Worm (Caenorhabditis elegans) whole organism, L4 larva: ENCODE results near the gene T10B5.4.

ENCODE experiments used
- D1046.2 ChIP-seq: fragments of 200-800 bp; sonication (Bioruptor generic); IDR thresholded peaks from 2 replicates; pipeline ENCODE4 v1.3.6; 2022; ENCODE audit warnings: missing genetic modification characterization, missing compliant biosample characterization
- F44E2.7 ChIP-seq: fragments of 200-800 bp; sonication (Bioruptor generic); IDR thresholded peaks from 2 replicates; pipeline ENCODE4 v2.1.2; 2022; ENCODE audit warnings: missing genetic modification characterization, missing compliant biosample characterization
- R02D3.7 ChIP-seq: fragments of 150-350 bp; sonication (generic microtip); optimal IDR thresholded peaks from 3 replicates; lab custom pipeline; 2014; ENCODE audit warnings: missing biosample characterization, missing genetic modification characterization
- Y105C5A.15 ChIP-seq: fragments of 200-800 bp; sonication (Bioruptor generic); IDR thresholded peaks from 2 replicates; pipeline ENCODE4 v1.3.6; 2022; ENCODE audit warnings: missing genetic modification characterization, missing compliant biosample characterization
- Y48G9A.11 ChIP-seq: fragments of 200-800 bp; sonication (Bioruptor generic); IDR thresholded peaks from 2 replicates; pipeline ENCODE4 v1.3.6; 2022; ENCODE audit warnings: missing genetic modification reagents, missing genetic modification characterization, missing compliant biosample characterization
- Y75B8A.6 ChIP-seq: fragments of 200-800 bp; sonication (Bioruptor generic); IDR thresholded peaks from 2 replicates; pipeline ENCODE4 v1.3.6; 2022; ENCODE audit warnings: missing genetic modification reagents, missing genetic modification characterization, missing compliant biosample characterization
- aha-1 ChIP-seq: fragments of 150-350 bp; peaks from one replicate; lab custom pipeline; 2014; ENCODE audit warnings: missing biosample characterization, missing genetic modification characterization
- aly-2 ChIP-seq: sonication (generic microtip); optimal IDR thresholded peaks from 2 replicates; lab custom pipeline; 2018; ENCODE audit warnings: missing biosample characterization, missing genetic modification characterization
- arid-1 ChIP-seq: fragments of 200-800 bp; sonication (Bioruptor generic); conservative IDR thresholded peaks from 2 replicates; pipeline ENCODE4 v1.3.6; 2022; ENCODE audit warnings: missing genetic modification reagents, missing genetic modification characterization, missing compliant biosample characterization
- ceh-82 ChIP-seq: sonication (generic microtip); optimal IDR thresholded peaks from 2 replicates; lab custom pipeline; 2017; ENCODE audit warnings: missing biosample characterization, missing genetic modification characterization
- ces-1 ChIP-seq: fragments of 150-350 bp; sonication (generic microtip); optimal IDR thresholded peaks from 4 replicates; lab custom pipeline; 2014; ENCODE audit warnings: missing biosample characterization, missing genetic modification reagents, missing genetic modification characterization
- cey-2 ChIP-seq: sonication (generic microtip); optimal IDR thresholded peaks from 3 replicates; lab custom pipeline; 2017; ENCODE audit warnings: missing genetic modification characterization, mild to moderate bottlenecking, missing compliant biosample characterization, antibody characterized with exemption, borderline replicate concordance; ENCODE audit not compliant: insufficient read depth
- ctbp-1 ChIP-seq: fragments of 200-800 bp; sonication (Bioruptor generic); IDR thresholded peaks from 2 replicates; pipeline ENCODE4 v1.3.6; 2022; ENCODE audit warnings: missing genetic modification reagents, missing genetic modification characterization, missing compliant biosample characterization
- daf-12 ChIP-seq: fragments of 150-350 bp; optimal IDR thresholded peaks from 2 replicates; lab custom pipeline; 2014; ENCODE audit warnings: missing biosample characterization, missing genetic modification reagents, missing genetic modification characterization
- daf-19 ChIP-seq: fragments of 200-800 bp; sonication (Bioruptor generic); conservative IDR thresholded peaks from 2 replicates; pipeline ENCODE4 v1.3.6; 2022; ENCODE audit warnings: missing genetic modification characterization, missing compliant biosample characterization
- dmd-6 ChIP-seq: fragments of 200-800 bp; sonication (Bioruptor generic); IDR thresholded peaks from 2 replicates; pipeline ENCODE4 v1.3.6; 2022; ENCODE audit warnings: missing genetic modification reagents, missing genetic modification characterization, missing compliant biosample characterization
- dmd-8 ChIP-seq: fragments of 200-800 bp; sonication (Bioruptor generic); IDR thresholded peaks from 2 replicates; pipeline ENCODE4 v1.3.6; 2022; ENCODE audit warnings: missing genetic modification characterization, missing compliant biosample characterization
- dmd-9 ChIP-seq: fragments of 200-800 bp; sonication (Bioruptor generic); IDR thresholded peaks from 2 replicates; pipeline ENCODE4 v1.3.6; 2022; ENCODE audit warnings: missing genetic modification reagents, missing genetic modification characterization, missing compliant biosample characterization
- dpl-1 ChIP-seq: fragments of 150-350 bp; optimal IDR thresholded peaks from 2 replicates; lab custom pipeline; 2014; ENCODE audit warnings: missing biosample characterization, missing genetic modification reagents, missing genetic modification characterization
- duxl-1 ChIP-seq: sonication (generic microtip); optimal IDR thresholded peaks from 2 replicates; lab custom pipeline; 2016; ENCODE audit warnings: mild to moderate bottlenecking, missing genetic modification characterization, moderate library complexity, missing compliant biosample characterization; ENCODE audit not compliant: poor library complexity
- dve-1 ChIP-seq: sonication (generic microtip); optimal IDR thresholded peaks from 2 replicates; lab custom pipeline; 2017; ENCODE audit warnings: antibody characterized with exemption, mild to moderate bottlenecking, missing genetic modification characterization, missing compliant biosample characterization; ENCODE audit not compliant: insufficient read depth
- egl-27 ChIP-seq: sonication (generic microtip); optimal IDR thresholded peaks from 3 replicates; lab custom pipeline; 2017; ENCODE audit warnings: missing biosample characterization, missing genetic modification reagents, missing genetic modification characterization
- fkh-10 ChIP-seq: fragments of 150-350 bp; optimal IDR thresholded peaks from 2 replicates; lab custom pipeline; 2014; ENCODE audit warnings: missing biosample characterization, missing genetic modification reagents, missing genetic modification characterization
- fos-1 ChIP-seq: fragments of 150-350 bp; optimal IDR thresholded peaks from 2 replicates; lab custom pipeline; 2014; ENCODE audit warnings: missing biosample characterization, missing genetic modification characterization
- gei-8 ChIP-seq: fragments of 200-800 bp; sonication (Bioruptor generic); optimal IDR thresholded peaks from 2 replicates; lab custom pipeline; 2018; ENCODE audit warnings: mild to moderate bottlenecking, missing genetic modification characterization, missing compliant biosample characterization
- hlh-11 ChIP-seq: fragments of 200-800 bp; sonication (Bioruptor generic); optimal IDR thresholded peaks from 2 replicates; lab custom pipeline; 2018; ENCODE audit warnings: mild to moderate bottlenecking, missing genetic modification characterization, missing compliant biosample characterization
- hlh-30 ChIP-seq: sonication (generic microtip); optimal IDR thresholded peaks from 2 replicates; lab custom pipeline; 2017; ENCODE audit warnings: antibody characterized with exemption, mild to moderate bottlenecking, missing genetic modification characterization, missing compliant biosample characterization; ENCODE audit not compliant: insufficient read depth
- lin-1 ChIP-seq: fragments of 200-800 bp; sonication (Bioruptor generic); IDR thresholded peaks from 2 replicates; pipeline ENCODE4 v1.3.6; 2022; ENCODE audit warnings: missing genetic modification reagents, missing genetic modification characterization, missing compliant biosample characterization
- lin-13 ChIP-seq: fragments of 150-350 bp; optimal IDR thresholded peaks from 2 replicates; lab custom pipeline; 2014; ENCODE audit warnings: missing biosample characterization, missing genetic modification reagents, missing genetic modification characterization
- lin-15B ChIP-seq: fragments of 150-350 bp; sonication (generic microtip); optimal IDR thresholded peaks from 3 replicates; lab custom pipeline; 2014; ENCODE audit warnings: missing biosample characterization, missing genetic modification characterization
- lin-38 ChIP-seq: fragments of 200-800 bp; sonication (Bioruptor generic); IDR thresholded peaks from 2 replicates; pipeline ENCODE4 v1.3.6; 2022; ENCODE audit warnings: missing genetic modification reagents, missing genetic modification characterization, missing compliant biosample characterization
- lir-3 ChIP-seq: sonication (generic microtip); optimal IDR thresholded peaks from 2 replicates; lab custom pipeline; 2016; ENCODE audit warnings: mild to moderate bottlenecking, missing genetic modification characterization, missing compliant biosample characterization
- madf-9 ChIP-seq: fragments of 200-800 bp; sonication (Bioruptor generic); conservative IDR thresholded peaks from 2 replicates; pipeline ENCODE4 v1.3.6; 2022; ENCODE audit warnings: missing genetic modification reagents, missing genetic modification characterization, missing compliant biosample characterization
- mep-1 ChIP-seq: fragments of 150-350 bp; sonication (generic microtip); optimal IDR thresholded peaks from 3 replicates; lab custom pipeline; 2014; ENCODE audit warnings: missing biosample characterization, missing genetic modification characterization
- mxl-3 ChIP-seq: fragments of 200-800 bp; sonication (Bioruptor generic); optimal IDR thresholded peaks from 2 replicates; lab custom pipeline; 2018; ENCODE audit warnings: mild to moderate bottlenecking, missing genetic modification characterization, missing compliant biosample characterization
- nhr-102 ChIP-seq: sonication (generic microtip); optimal IDR thresholded peaks from 2 replicates; lab custom pipeline; 2016; ENCODE audit warnings: mild to moderate bottlenecking, missing genetic modification characterization, moderate library complexity, missing compliant biosample characterization
- nhr-41 ChIP-seq: fragments of 200-800 bp; sonication (Bioruptor generic); IDR thresholded peaks from 2 replicates; pipeline ENCODE4 v1.3.6; 2022; ENCODE audit warnings: missing genetic modification reagents, missing genetic modification characterization, missing compliant biosample characterization
- nhr-42 ChIP-seq: fragments of 200-800 bp; sonication (Bioruptor generic); IDR thresholded peaks from 2 replicates; pipeline ENCODE4 v1.3.6; 2022; ENCODE audit warnings: missing genetic modification characterization, missing compliant biosample characterization
- nhr-6 ChIP-seq: fragments of 150-350 bp; optimal IDR thresholded peaks from 2 replicates; lab custom pipeline; 2014; ENCODE audit warnings: missing biosample characterization, missing genetic modification characterization
- rbr-2 ChIP-seq: sonication (generic microtip); optimal IDR thresholded peaks from 2 replicates; lab custom pipeline; 2016; ENCODE audit warnings: missing genotype, missing genetic modification characterization, missing compliant biosample characterization
- sdz-12 ChIP-seq: fragments of 200-800 bp; sonication (Bioruptor generic); optimal IDR thresholded peaks from 2 replicates; lab custom pipeline; 2018; ENCODE audit warnings: mild to moderate bottlenecking, missing genetic modification characterization, missing compliant biosample characterization
- skn-1 ChIP-seq: fragments of 150-350 bp; optimal IDR thresholded peaks from 2 replicates; lab custom pipeline; 2014; ENCODE audit warnings: missing biosample characterization, missing genetic modification characterization
- snpc-1.2 ChIP-seq: fragments of 200-800 bp; sonication (Bioruptor generic); IDR thresholded peaks from 2 replicates; pipeline ENCODE4 v1.3.6; 2022; ENCODE audit warnings: missing genetic modification reagents, missing genetic modification characterization, missing compliant biosample characterization
- snpc-4 ChIP-seq: fragments of 150-350 bp; optimal IDR thresholded peaks from 2 replicates; lab custom pipeline; 2014; ENCODE audit warnings: missing biosample characterization, missing genetic modification characterization
- spr-3 ChIP-seq: fragments of 200-800 bp; sonication (Bioruptor generic); optimal IDR thresholded peaks from 2 replicates; lab custom pipeline; 2018; ENCODE audit warnings: mild to moderate bottlenecking, missing genetic modification characterization, missing compliant biosample characterization
- tag-97 ChIP-seq: fragments of 200-800 bp; sonication (Bioruptor generic); IDR thresholded peaks from 2 replicates; pipeline ENCODE4 v1.3.6; 2022; ENCODE audit warnings: missing genetic modification characterization, missing compliant biosample characterization
- tra-1 ChIP-seq: fragments of 200-800 bp; sonication (Bioruptor generic); IDR thresholded peaks from 2 replicates; pipeline ENCODE4 v1.3.6; 2022; ENCODE audit warnings: missing genetic modification reagents, missing genetic modification characterization, missing compliant biosample characterization
- unc-39 ChIP-seq: sonication (generic microtip); optimal IDR thresholded peaks from 2 replicates; lab custom pipeline; 2017; ENCODE audit warnings: missing biosample characterization, missing genetic modification characterization
- zfp-3 ChIP-seq: fragments of 200-800 bp; sonication (Bioruptor generic); conservative IDR thresholded peaks from 2 replicates; pipeline ENCODE4 v1.3.6; 2022; ENCODE audit warnings: missing genetic modification reagents, missing genetic modification characterization, missing compliant biosample characterization
- ztf-11 ChIP-seq: fragments of 150-350 bp; optimal IDR thresholded peaks from 2 replicates; lab custom pipeline; 2014; ENCODE audit warnings: missing biosample characterization, missing genetic modification characterization
- ztf-7 ChIP-seq: fragments of 150-350 bp; optimal IDR thresholded peaks from 2 replicates; lab custom pipeline; 2014; ENCODE audit warnings: missing biosample characterization, missing genetic modification characterization

Gene T10B5.4

DNA sequence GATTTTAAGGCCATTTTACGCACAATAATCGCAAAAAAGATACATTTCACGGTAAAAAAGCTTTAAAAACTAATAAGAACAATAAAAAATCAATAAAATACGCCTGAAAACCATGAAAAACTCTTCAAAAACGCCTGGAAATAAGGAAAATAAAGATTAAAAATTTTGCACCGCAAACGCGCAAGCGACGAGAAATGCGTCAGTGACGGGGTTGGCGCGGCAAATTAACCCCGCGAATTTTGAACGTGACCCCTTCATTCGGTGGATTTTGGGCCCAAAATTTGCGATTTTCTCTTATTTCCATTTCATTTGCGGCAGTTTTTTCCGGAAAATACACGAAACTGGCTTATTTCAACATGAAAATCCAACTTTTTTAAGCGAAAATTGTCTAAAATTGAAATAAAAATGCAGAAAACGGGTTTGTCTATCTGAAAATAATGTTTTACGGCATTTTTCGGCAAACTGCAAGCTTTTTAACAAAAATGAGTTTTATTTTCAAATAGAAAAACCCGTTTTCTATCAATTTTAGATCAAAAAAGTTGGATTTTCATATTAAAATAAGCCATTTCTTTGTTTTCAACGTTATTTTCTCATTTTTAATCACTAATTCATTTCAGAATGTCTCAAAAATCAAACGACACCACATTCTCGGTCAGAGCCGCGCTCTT is 2.9 kb downstream of the T10B5.4 start, which contains the start of gene knl-3 (continued):
- TF ChIP-seq Y48G9A.11 (GFP tag; lab: Robert Waterston, UW): peak; percentile 84
- peak; percentile 68 for TF ChIP-seq fkh-10 (GFP tag; lab: Kevin White, UChicago)
- TF ChIP-seq dve-1 (tag; lab: Kevin White, UChicago): peak; percentile 86
- TF ChIP-seq mxl-3 (GFP tag; lab: Kevin White, UChicago): peak; percentile 33
- TF ChIP-seq lir-3 (tag; lab: Kevin White, UChicago): no peak
- TF ChIP-seq Y105C5A.15 (GFP tag; lab: Robert Waterston, UW): no peak
- no peak for TF ChIP-seq gei-8 (GFP tag; lab: Kevin White, UChicago)
- peak; percentile 93 for TF ChIP-seq arid-1 (GFP tag; lab: Robert Waterston, UW)
- TF ChIP-seq snpc-4 (tag; lab: Kevin White, UChicago): peak; percentile 44
- peak; percentile 64 for TF ChIP-seq lin-15B (tag; lab: Kevin White, UChicago)
- peak; percentile 87 for TF ChIP-seq nhr-102 (tag; lab: Kevin White, UChicago)
- TF ChIP-seq ceh-82: no peak
- peak; percentile 98 for TF ChIP-seq dpl-1 (GFP tag; lab: Kevin White, UChicago)
- peak; percentile 81 for TF ChIP-seq dmd-9
- TF ChIP-seq egl-27 (tag; lab: Kevin White, UChicago): no peak
- TF ChIP-seq hlh-30 (tag; lab: Kevin White, UChicago): peak; percentile 81
- TF ChIP-seq hlh-11 (tag; lab: Kevin White, UChicago): peak; percentile 81
- TF ChIP-seq lin-1: peak; percentile 55; the same call in 1 of the 2 replicates
- peak; percentile 60 for TF ChIP-seq duxl-1 (tag; lab: Kevin White, UChicago)
- no peak for TF ChIP-seq sdz-12 (GFP tag; lab: Kevin White, UChicago)
- TF ChIP-seq tra-1: peak; percentile 54; the same call in 1 of the 2 replicates
- no peak for TF ChIP-seq F44E2.7 (GFP tag; lab: Robert Waterston, UW)
- no peak for TF ChIP-seq ces-1 (GFP tag; lab: Kevin White, UChicago)
- peak; percentile 80 for TF ChIP-seq snpc-1.2
- peak; percentile 80 for TF ChIP-seq ctbp-1
- TF ChIP-seq spr-3 (GFP tag; lab: Kevin White, UChicago): peak; percentile 78
- peak; percentile 79 for TF ChIP-seq dmd-6 (GFP tag; lab: Robert Waterston, UW)
- peak; percentile 70 for TF ChIP-seq ztf-7 (tag; lab: Kevin White, UChicago)
- no peak for TF ChIP-seq unc-39 (tag; lab: Kevin White, UChicago)
- TF ChIP-seq rbr-2 (tag; lab: Kevin White, UChicago): peak; percentile 87
- no peak for TF ChIP-seq skn-1
- TF ChIP-seq Y75B8A.6: no peak
- no peak for TF ChIP-seq R02D3.7
- TF ChIP-seq D1046.2 (GFP tag; lab: Robert Waterston, UW): peak; percentile 72
- TF ChIP-seq ztf-11: no peak
- no peak for TF ChIP-seq madf-9 (GFP tag; lab: Robert Waterston, UW)
- no peak for TF ChIP-seq daf-19 (GFP tag; lab: Robert Waterston, UW)
- TF ChIP-seq daf-12 (tag; lab: Kevin White, UChicago): no peak
- TF ChIP-seq mep-1 (tag; lab: Kevin White, UChicago): peak; percentile 92
- TF ChIP-seq aly-2 (tag; lab: Kevin White, UChicago): no peak
- TF ChIP-seq lin-38 (GFP tag; lab: Robert Waterston, UW): peak; percentile 94
- peak; percentile 89 for TF ChIP-seq nhr-42 (GFP tag; lab: Robert Waterston, UW)
- peak; percentile 46 for TF ChIP-seq aha-1 (tag; lab: Kevin White, UChicago)
- no peak for TF ChIP-seq dmd-8 (GFP tag; lab: Robert Waterston, UW)
- no peak for TF ChIP-seq tag-97 (GFP tag; lab: Robert Waterston, UW)
- TF ChIP-seq lin-13: peak; percentile 87
- TF ChIP-seq zfp-3 (GFP tag; lab: Robert Waterston, UW): peak; percentile 80
- no peak for TF ChIP-seq cey-2 (tag; lab: Kevin White, UChicago)
- TF ChIP-seq nhr-6 (tag; lab: Kevin White, UChicago): peak; percentile 57
- TF ChIP-seq fos-1 (tag; lab: Kevin White, UChicago): no peak
- no peak for TF ChIP-seq nhr-41 (GFP tag; lab: Robert Waterston, UW)
